Fruit fly (Drosophila melanogaster): ENCODE results near the gene Gr97a.

Gene Gr97a

DNA sequence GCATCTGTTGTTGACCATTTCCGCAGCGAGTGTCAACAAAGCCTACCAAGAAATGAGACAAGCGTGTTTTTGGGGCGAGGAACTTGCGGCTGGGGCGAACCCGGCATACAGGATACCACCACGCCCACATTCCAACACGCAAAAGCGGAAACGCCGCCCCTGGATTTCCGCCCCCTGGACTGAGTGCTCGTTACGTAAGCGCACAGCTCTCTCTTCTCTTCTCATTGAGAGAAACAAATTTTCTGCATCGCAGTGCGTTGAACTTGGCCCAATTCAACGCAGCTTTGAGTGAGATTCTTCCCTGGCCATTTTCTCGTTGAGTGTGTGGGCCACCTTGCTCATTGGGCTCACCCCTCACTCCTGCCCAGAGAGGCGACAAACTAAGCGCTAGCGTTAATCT is 5.8 kb downstream of the Gr97a start:
- TF ChIP-seq Dif (GFP tag; optimal IDR thresholded peaks at IDR 0.05; ENCODE audit: partially characterized antibody) = no peak
- no peak for TF ChIP-seq GATAd (GFP tag; optimal IDR thresholded peaks at IDR 0.05)
- TF ChIP-seq dl (GFP tag; optimal IDR thresholded peaks at IDR 0.05; ENCODE audit: insufficient read depth in 1 of 2, partially characterized antibody in 2 of 2) = peak in 1 of 2 experiments; percentile 5
- TF ChIP-seq brk (GFP tag; optimal IDR thresholded peaks at IDR 0.05) = no peak
- TF ChIP-seq dmrt93B (GFP tag; optimal IDR thresholded peaks at IDR 0.05) = no peak

- TF ChIP-seq usp (GFP tag; optimal IDR thresholded peaks at IDR 0.05) = no peak
- TF ChIP-seq OdsH (GFP tag; optimal IDR thresholded peaks at IDR 0.05) = no peak
- no peak for TF ChIP-seq Sp1 (GFP tag; optimal IDR thresholded peaks at IDR 0.05)
- TF ChIP-seq Rel (GFP tag; optimal IDR thresholded peaks at IDR 0.05) = no peak
- peak; percentile 64 for TF ChIP-seq Rel (tag; optimal IDR thresholded peaks at IDR 0.05)
- TF ChIP-seq fru (GFP tag; optimal IDR thresholded peaks at IDR 0.05) = no peak
- no peak for TF ChIP-seq Myc (optimal IDR thresholded peaks at IDR 0.05)
Measured at dm6 chr3R:26958314-26958979, 7.8 kb downstream of the Gr97a start, which contains the start of gene CG6330. Gene CG6330 (minus strand): TSS chr3R:26958491.

- TF ChIP-seq Hr83 (GFP tag; optimal IDR thresholded peaks at IDR 0.05; ENCODE audit: poor library complexity, severe bottlenecking) (no peak), brk (GFP tag; optimal IDR thresholded peaks at IDR 0.05) (no peak), CG9705 (GFP tag; optimal IDR thresholded peaks at IDR 0.05) (no peak), psq (GFP tag; optimal IDR thresholded peaks at IDR 0.05) (no peak), Myc (optimal IDR thresholded peaks at IDR 0.05) (peak; percentile 3), woc (GFP tag; optimal IDR thresholded peaks at IDR 0.05) (no peak), N (GFP tag; optimal IDR thresholded peaks at IDR 0.05) (peak; percentile 15)
Measured at dm6 chr3R:26957132-26957531, 9.2 kb downstream of the Gr97a start.

dm6 chr3R:26956376-26957062 is 9.8 kb downstream of the Gr97a start:
- TF ChIP-seq dsf (GFP tag; optimal IDR thresholded peaks at IDR 0.05; ENCODE audit: borderline replicate concordance) = no peak
- no peak for TF ChIP-seq Dfd (GFP tag; optimal IDR thresholded peaks at IDR 0.05)
- TF ChIP-seq sage (GFP tag; optimal IDR thresholded peaks at IDR 0.05) = no peak

DNA sequence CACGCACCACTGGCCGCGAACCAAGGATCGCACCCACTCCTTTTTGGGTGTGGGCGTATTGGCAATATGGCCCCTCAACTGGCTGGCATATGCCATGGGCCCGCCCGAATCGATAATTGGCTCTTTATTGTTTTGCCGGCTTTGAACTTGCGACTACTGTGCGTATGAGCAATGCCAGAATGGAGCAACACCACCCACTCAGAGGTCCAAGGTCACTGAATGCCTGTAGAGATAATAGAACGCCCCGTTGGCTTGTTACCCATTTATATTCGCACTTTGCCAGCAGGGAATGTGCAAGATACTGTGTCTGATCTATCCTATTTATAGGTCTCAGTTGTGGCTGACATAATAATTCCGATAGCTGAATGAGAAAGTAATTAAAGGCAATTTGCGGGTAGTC is 10.8 kb downstream of the Gr97a start:
- TF ChIP-seq N (GFP tag; optimal IDR thresholded peaks at IDR 0.05) = no peak
- no peak for TF ChIP-seq dmrt93B (GFP tag; optimal IDR thresholded peaks at IDR 0.05)
- TF ChIP-seq Hr83 (GFP tag; optimal IDR thresholded peaks at IDR 0.05; ENCODE audit: poor library complexity, severe bottlenecking) = no peak
- TF ChIP-seq psq (GFP tag; optimal IDR thresholded peaks at IDR 0.05) = no peak
- TF ChIP-seq CG9705 (GFP tag; optimal IDR thresholded peaks at IDR 0.05) = no peak
- TF ChIP-seq ey (GFP tag; optimal IDR thresholded peaks at IDR 0.05) = no peak
- TF ChIP-seq pan (optimal IDR thresholded peaks at IDR 0.05) = no peak
- TF ChIP-seq brk (GFP tag; optimal IDR thresholded peaks at IDR 0.05) = no peak
- no peak for TF ChIP-seq Hnf4 (GFP tag; optimal IDR thresholded peaks at IDR 0.05)
- TF ChIP-seq HLH106 (tag; optimal IDR thresholded peaks at IDR 0.05) = no peak
- TF ChIP-seq CrebA (GFP tag; optimal IDR thresholded peaks at IDR 0.05; ENCODE audit: borderline replicate concordance) = no peak
- TF ChIP-seq OdsH (GFP tag; optimal IDR thresholded peaks at IDR 0.05) = no peak
- TF ChIP-seq dl (GFP tag; optimal IDR thresholded peaks at IDR 0.05; ENCODE audit: insufficient read depth in 1 of 2, partially characterized antibody in 2 of 2) = no peak

dm6 chr3R:26954020-26954672 is 12.1 kb downstream of the Gr97a start:
- TF ChIP-seq Dif (GFP tag; optimal IDR thresholded peaks at IDR 0.05; ENCODE audit: partially characterized antibody) = no peak
- TF ChIP-seq Hr78 (GFP tag; optimal IDR thresholded peaks at IDR 0.05) = no peak
- no peak for TF ChIP-seq Jra (GFP tag; optimal IDR thresholded peaks at IDR 0.05)
- peak; percentile 51 for TF ChIP-seq ey (GFP tag; optimal IDR thresholded peaks at IDR 0.05)
- TF ChIP-seq Mio (GFP tag; optimal IDR thresholded peaks at IDR 0.05) = no peak
- peak in 1 of 2 experiments; percentile 81 for TF ChIP-seq foxo (GFP tag; optimal IDR thresholded peaks at IDR 0.05)
- peak; percentile 89 for TF ChIP-seq OdsH (GFP tag; optimal IDR thresholded peaks at IDR 0.05)
- TF ChIP-seq usp (GFP tag; optimal IDR thresholded peaks at IDR 0.05) = no peak
- TF ChIP-seq woc (GFP tag; optimal IDR thresholded peaks at IDR 0.05) = peak; percentile 73
- peak; percentile 24 for TF ChIP-seq dsf (GFP tag; optimal IDR thresholded peaks at IDR 0.05; ENCODE audit: borderline replicate concordance)
- peak; percentile 74 for TF ChIP-seq Hnf4 (GFP tag; optimal IDR thresholded peaks at IDR 0.05)
- peak; percentile 82 for TF ChIP-seq sage (GFP tag; optimal IDR thresholded peaks at IDR 0.05)
- no peak for TF ChIP-seq Abd-B (GFP tag; optimal IDR thresholded peaks at IDR 0.05)
- TF ChIP-seq h (GFP tag; optimal IDR thresholded peaks at IDR 0.05) = peak; percentile 78
- TF ChIP-seq br (GFP tag; optimal IDR thresholded peaks at IDR 0.05) = peak; percentile 38
- TF ChIP-seq lola (GFP tag; optimal IDR thresholded peaks at IDR 0.05) = no peak
- TF ChIP-seq CG9705 (GFP tag; optimal IDR thresholded peaks at IDR 0.05) = peak; percentile 13
- peak; percentile 79 for TF ChIP-seq HLH106 (tag; optimal IDR thresholded peaks at IDR 0.05)
- TF ChIP-seq jim (GFP tag; optimal IDR thresholded peaks at IDR 0.05) = peak; percentile 14
- TF ChIP-seq pan (optimal IDR thresholded peaks at IDR 0.05) = no peak
- peak; percentile 84 for TF ChIP-seq Sp1 (GFP tag; optimal IDR thresholded peaks at IDR 0.05)
- peak; percentile 74 for TF ChIP-seq fru (GFP tag; optimal IDR thresholded peaks at IDR 0.05)
- TF ChIP-seq Rel (GFP tag; optimal IDR thresholded peaks at IDR 0.05) = peak; percentile 92
- TF ChIP-seq Rel (tag; optimal IDR thresholded peaks at IDR 0.05) = peak; percentile 20
- TF ChIP-seq dl (GFP tag; optimal IDR thresholded peaks at IDR 0.05; ENCODE audit: insufficient read depth in 1 of 2, partially characterized antibody in 2 of 2) = no peak
- no peak for TF ChIP-seq Hr83 (GFP tag; optimal IDR thresholded peaks at IDR 0.05; ENCODE audit: poor library complexity, severe bottlenecking)
